Worm (Caenorhabditis elegans): Measurements from ENCODE around the gene perm-1.
A peak's percentile ranks its signal among the peaks of the same experiment; 100 is the strongest.

perm-1 gene

ce11 chrII:7850575-7850974 lies 30.0 kb upstream of the perm-1 start:
- TF ChIP-seq ztf-23 (GFP tag; IDR thresholded peaks at IDR 0.05) (no peak), tab-1 (GFP tag; IDR thresholded peaks at IDR 0.05) (no peak), ztf-29 (GFP tag; IDR thresholded peaks at IDR 0.05) (no peak), klf-2 (GFP tag; conservative IDR thresholded peaks at IDR 0.05) (no peak), cog-1 (tag; optimal IDR thresholded peaks at IDR 0.05) (no peak)

- no peak for TF ChIP-seq ztf-29 (GFP tag; IDR thresholded peaks at IDR 0.05)
- no peak for TF ChIP-seq klf-2 (GFP tag; conservative IDR thresholded peaks at IDR 0.05)
- no peak for TF ChIP-seq med-1 (GFP tag; optimal IDR thresholded peaks at IDR 0.05; ENCODE audit: insufficient read depth)
- TF ChIP-seq flt-1 (GFP tag; IDR thresholded peaks at IDR 0.05): no peak
These were observed 29.1 kb upstream of the perm-1 start for ce11 chrII:7851480-7851879.

- TF ChIP-seq cog-1 (tag; optimal IDR thresholded peaks at IDR 0.05): no peak
- TF ChIP-seq klf-2 (GFP tag; conservative IDR thresholded peaks at IDR 0.05): no peak
- no peak for TF ChIP-seq med-1 (GFP tag; optimal IDR thresholded peaks at IDR 0.05; ENCODE audit: insufficient read depth)
- no peak for TF ChIP-seq tab-1 (GFP tag; IDR thresholded peaks at IDR 0.05)
- no peak for TF ChIP-seq ztf-23 (GFP tag; IDR thresholded peaks at IDR 0.05)
- TF ChIP-seq ztf-29 (GFP tag; IDR thresholded peaks at IDR 0.05): no peak
- TF ChIP-seq T22C8.4 (GFP tag; IDR thresholded peaks at IDR 0.05): no peak
- TF ChIP-seq flt-1 (GFP tag; IDR thresholded peaks at IDR 0.05): no peak
- TF ChIP-seq ref-1 (GFP tag; conservative IDR thresholded peaks at IDR 0.05): no peak
These were observed 26.9 kb upstream of the perm-1 start, which contains the start of gene T09A5.5 for ce11 chrII:7853679-7854078. T09A5.5 (minus strand) TSS chrII:7853779.

- TF ChIP-seq tab-1 (GFP tag; IDR thresholded peaks at IDR 0.05) (no peak), ztf-29 (GFP tag; IDR thresholded peaks at IDR 0.05) (no peak), ref-1 (GFP tag; conservative IDR thresholded peaks at IDR 0.05) (no peak), flt-1 (GFP tag; IDR thresholded peaks at IDR 0.05) (no peak), ztf-23 (GFP tag; IDR thresholded peaks at IDR 0.05) (no peak), cog-1 (tag; optimal IDR thresholded peaks at IDR 0.05) (no peak), klf-2 (GFP tag; conservative IDR thresholded peaks at IDR 0.05) (no peak), med-1 (GFP tag; optimal IDR thresholded peaks at IDR 0.05; ENCODE audit: insufficient read depth) (no peak), T22C8.4 (GFP tag; IDR thresholded peaks at IDR 0.05) (no peak)
These were observed 25.7 kb upstream of the perm-1 start, which contains the start of gene mdt-10 for ce11 chrII:7854942-7855341. mdt-10 (minus strand) TSS chrII:7855042.

- no peak for TF ChIP-seq ref-1 (GFP tag; conservative IDR thresholded peaks at IDR 0.05)
- TF ChIP-seq ztf-23 (GFP tag; IDR thresholded peaks at IDR 0.05): no peak
- TF ChIP-seq flt-1 (GFP tag; IDR thresholded peaks at IDR 0.05): no peak
- no peak for TF ChIP-seq tab-1 (GFP tag; IDR thresholded peaks at IDR 0.05)
- no peak for TF ChIP-seq ztf-29 (GFP tag; IDR thresholded peaks at IDR 0.05)
- no peak for TF ChIP-seq cog-1 (tag; optimal IDR thresholded peaks at IDR 0.05)
- no peak for TF ChIP-seq T22C8.4 (GFP tag; IDR thresholded peaks at IDR 0.05)
- TF ChIP-seq med-1 (GFP tag; optimal IDR thresholded peaks at IDR 0.05; ENCODE audit: insufficient read depth): no peak
- TF ChIP-seq klf-2 (GFP tag; conservative IDR thresholded peaks at IDR 0.05): no peak
These were observed 25.0 kb upstream of the perm-1 start, which contains the start of gene mdmh-35 for ce11 chrII:7855619-7856018. mdmh-35 (minus strand) TSS chrII:7855719.

- TF ChIP-seq ztf-23 (GFP tag; IDR thresholded peaks at IDR 0.05) (0 out of 2 replicates have a peak, but pooled peaks have one; percentile 35), klf-2 (GFP tag; conservative IDR thresholded peaks at IDR 0.05) (no peak), flt-1 (GFP tag; IDR thresholded peaks at IDR 0.05) (peak; percentile 48; the same call in 1 of the 2 replicates), ref-1 (GFP tag; conservative IDR thresholded peaks at IDR 0.05) (no peak), cog-1 (tag; optimal IDR thresholded peaks at IDR 0.05) (peak; percentile 22), T22C8.4 (GFP tag; IDR thresholded peaks at IDR 0.05) (no peak)
These were observed 23.1 kb upstream of the perm-1 start, which contains the start of the genes cec-3 and T09A5.15 for ce11 chrII:7857485-7858010. cec-3 (minus strand) TSS chrII:7857600. T09A5.15 (plus strand) TSS chrII:7857960.

- TF ChIP-seq klf-2 (GFP tag; conservative IDR thresholded peaks at IDR 0.05): no peak
- no peak for TF ChIP-seq T22C8.4 (GFP tag; IDR thresholded peaks at IDR 0.05)
- no peak for TF ChIP-seq ref-1 (GFP tag; conservative IDR thresholded peaks at IDR 0.05)
- no peak for TF ChIP-seq med-1 (GFP tag; optimal IDR thresholded peaks at IDR 0.05; ENCODE audit: insufficient read depth)
- no peak for TF ChIP-seq cog-1 (tag; optimal IDR thresholded peaks at IDR 0.05)
- TF ChIP-seq tab-1 (GFP tag; IDR thresholded peaks at IDR 0.05): no peak
- TF ChIP-seq ztf-29 (GFP tag; IDR thresholded peaks at IDR 0.05): no peak
- no peak for TF ChIP-seq ztf-23 (GFP tag; IDR thresholded peaks at IDR 0.05)
- TF ChIP-seq flt-1 (GFP tag; IDR thresholded peaks at IDR 0.05): no peak
These were observed 22.5 kb upstream of the perm-1 start, which contains the start of gene sds-22 for ce11 chrII:7858101-7858500. sds-22 (plus strand) TSS chrII:7858401.

ce11 chrII:7860221-7860928 lies 20.2 kb upstream of the perm-1 start, which contains the start of gene lin-5:
lin-5 (plus strand) TSS chrII:7860574.
- TF ChIP-seq cog-1 (tag; optimal IDR thresholded peaks at IDR 0.05) (peak; percentile 36), klf-2 (GFP tag; conservative IDR thresholded peaks at IDR 0.05) (0 out of 2 replicates have a peak, but pooled peaks have one; percentile 47), ref-1 (GFP tag; conservative IDR thresholded peaks at IDR 0.05) (no peak), tab-1 (GFP tag; IDR thresholded peaks at IDR 0.05) (no peak)

ce11 chrII:7863480-7864125 lies 17.0 kb upstream of the perm-1 start:
- TF ChIP-seq cog-1 (tag; optimal IDR thresholded peaks at IDR 0.05) (no peak), klf-2 (GFP tag; conservative IDR thresholded peaks at IDR 0.05) (no peak), ztf-29 (GFP tag; IDR thresholded peaks at IDR 0.05) (no peak), tab-1 (GFP tag; IDR thresholded peaks at IDR 0.05) (no peak), med-1 (GFP tag; optimal IDR thresholded peaks at IDR 0.05; ENCODE audit: insufficient read depth) (no peak), ref-1 (GFP tag; conservative IDR thresholded peaks at IDR 0.05) (no peak), flt-1 (GFP tag; IDR thresholded peaks at IDR 0.05) (no peak), T22C8.4 (GFP tag; IDR thresholded peaks at IDR 0.05) (no peak), ztf-23 (GFP tag; IDR thresholded peaks at IDR 0.05) (no peak)
